Fruit fly (Drosophila melanogaster) whole organism, pupa: ENCODE results near the gene zf30C.

Source experiments
- CG13204 ChIP-seq: fragments of 200-800 bp; sonication (Bioruptor generic); optimal IDR thresholded peaks from 2 replicates; lab custom pipeline; 2018; ENCODE audit warnings: missing biosample characterization, mild to moderate bottlenecking, missing genetic modification characterization, moderate library complexity
- CG14655 ChIP-seq: fragments of 200-800 bp; sonication (Bioruptor generic); optimal IDR thresholded peaks from 3 replicates; lab custom pipeline; 2017; ENCODE audit warnings: mild to moderate bottlenecking, missing biosample characterization, missing genetic modification reagents, missing genetic modification characterization
- CG15710 ChIP-seq: fragments of 200-800 bp; sonication (Bioruptor generic); optimal IDR thresholded peaks from 2 replicates; lab custom pipeline; 2018; ENCODE audit warnings: missing biosample characterization, mild to moderate bottlenecking, missing genetic modification characterization, moderate library complexity
- CG32121 ChIP-seq: fragments of 200-800 bp; sonication (Bioruptor generic); IDR thresholded peaks from 2 replicates; pipeline ENCODE4 v1.3.6; 2022; ENCODE audit warnings: missing biosample characterization, missing genetic modification characterization
- CG34367 ChIP-seq: fragments of 200-800 bp; sonication (Bioruptor generic); optimal IDR thresholded peaks from 2 replicates; lab custom pipeline; 2018; ENCODE audit warnings: missing biosample characterization, mild to moderate bottlenecking, missing genetic modification characterization
- CG4496 ChIP-seq: fragments of 200-800 bp; sonication (Bioruptor generic); IDR thresholded peaks from 3 replicates; pipeline ENCODE4 v1.3.6; 2022; ENCODE audit warnings: missing biosample characterization, missing genetic modification characterization
- CG8301 ChIP-seq: fragments of 200-800 bp; sonication (Bioruptor generic); optimal IDR thresholded peaks from 2 replicates; lab custom pipeline; 2018; ENCODE audit warnings: missing biosample characterization, mild to moderate bottlenecking, missing genetic modification characterization
- CG9948 ChIP-seq: fragments of 200-800 bp; sonication (Bioruptor generic); optimal IDR thresholded peaks from 2 replicates; lab custom pipeline; 2018; ENCODE audit warnings: missing biosample characterization, mild to moderate bottlenecking, missing genetic modification characterization, moderate library complexity
- D1 ChIP-seq: fragments of 200-800 bp; sonication (Bioruptor generic); optimal IDR thresholded peaks from 2 replicates; lab custom pipeline; 2018; ENCODE audit warnings: missing biosample characterization, mild to moderate bottlenecking, missing genetic modification characterization, moderate library complexity
- EcR ChIP-seq: fragments of 200-800 bp; sonication (Bioruptor generic); optimal IDR thresholded peaks from 3 replicates; lab custom pipeline; 2019; ENCODE audit warnings: missing biosample characterization, missing genetic modification characterization, mild to moderate bottlenecking, moderate library complexity, missing genetic modification reagents
- Pif1A ChIP-seq: fragments of 200-800 bp; sonication (Bioruptor generic); optimal IDR thresholded peaks from 3 replicates; lab custom pipeline; 2016; ENCODE audit warnings: missing biosample characterization, missing genetic modification characterization
- Snoo ChIP-seq: fragments of 200-800 bp; sonication (Bioruptor generic); optimal IDR thresholded peaks from 3 replicates; lab custom pipeline; 2017; ENCODE audit warnings: missing biosample characterization, mild to moderate bottlenecking, missing genetic modification characterization, inconsistent platforms
- fd96Ca ChIP-seq: fragments of 200-800 bp; sonication (Bioruptor generic); IDR thresholded peaks from 3 replicates; pipeline ENCODE4 v1.3.6; 2022; ENCODE audit warnings: missing biosample characterization, missing genetic modification characterization

dm6 chr2L:9739685-9740084 is 18.5 kb upstream of the zf30C start:
- TF ChIP-seq CG32121 = no peak
- TF ChIP-seq Snoo = no peak
- TF ChIP-seq EcR = no peak
- no peak for TF ChIP-seq CG8301 (tag; lab: Kevin White, UChicago)
- TF ChIP-seq CG14655 (GFP tag; lab: Kevin White, UChicago) = no peak
- no peak for TF ChIP-seq CG9948
- TF ChIP-seq Pif1A (GFP tag; lab: Kevin White, UChicago) = no peak
- TF ChIP-seq CG13204 (GFP tag; lab: Kevin White, UChicago) = no peak
- TF ChIP-seq fd96Ca (GFP tag; lab: Robert Waterston, UW) = no peak
- TF ChIP-seq CG15710 = no peak
- no peak for TF ChIP-seq CG4496 (GFP tag; lab: Robert Waterston, UW)
- no peak for TF ChIP-seq CG34367 (tag; lab: Kevin White, UChicago)
- no peak for TF ChIP-seq D1 (tag; lab: Kevin White, UChicago)
